Worm (Caenorhabditis elegans) whole organism, L3 larva: Measurements from ENCODE around the gene arrd-18.

ENCODE experiments used
- ZK546.5 ChIP-seq: sonication (generic microtip); optimal IDR thresholded peaks from 2 replicates; lab custom pipeline; 2017; ENCODE audit warnings: missing biosample characterization, missing genetic modification characterization
- egl-27 ChIP-seq: sonication (generic microtip); optimal IDR thresholded peaks from 4 replicates; lab custom pipeline; 2017; ENCODE audit warnings: missing biosample characterization, missing genetic modification reagents, missing genetic modification characterization
- fkh-10 ChIP-seq: sonication (generic microtip); optimal IDR thresholded peaks from 2 replicates; lab custom pipeline; 2017; ENCODE audit warnings: missing biosample characterization, missing genetic modification reagents, missing genetic modification characterization
- lin-39 ChIP-seq: fragments of 150-350 bp; optimal IDR thresholded peaks from 2 replicates; lab custom pipeline; 2018; ENCODE audit warnings: missing biosample characterization, missing genetic modification reagents, missing genetic modification characterization
- lsy-12 ChIP-seq: sonication (generic microtip); optimal IDR thresholded peaks from 2 replicates; lab custom pipeline; 2016; ENCODE audit warnings: mild to moderate bottlenecking, missing genetic modification characterization, missing compliant biosample characterization
- mdl-1 ChIP-seq: fragments of 150-350 bp; optimal IDR thresholded peaks from 2 replicates; lab custom pipeline; 2014; ENCODE audit warnings: missing biosample characterization, missing genetic modification characterization
- nhr-237 ChIP-seq: fragments of 150-350 bp; optimal IDR thresholded peaks from 2 replicates; lab custom pipeline; 2014; ENCODE audit warnings: missing biosample characterization, missing genetic modification characterization
- unc-39 ChIP-seq: sonication (generic microtip); optimal IDR thresholded peaks from 4 replicates; lab custom pipeline; 2017; ENCODE audit warnings: missing biosample characterization, missing genetic modification characterization
- unc-62 ChIP-seq: fragments of 150-350 bp; sonication (generic microtip); optimal IDR thresholded peaks from 4 replicates; lab custom pipeline; 2014; ENCODE audit warnings: missing biosample characterization, missing genetic modification reagents, missing genetic modification characterization

DNA sequence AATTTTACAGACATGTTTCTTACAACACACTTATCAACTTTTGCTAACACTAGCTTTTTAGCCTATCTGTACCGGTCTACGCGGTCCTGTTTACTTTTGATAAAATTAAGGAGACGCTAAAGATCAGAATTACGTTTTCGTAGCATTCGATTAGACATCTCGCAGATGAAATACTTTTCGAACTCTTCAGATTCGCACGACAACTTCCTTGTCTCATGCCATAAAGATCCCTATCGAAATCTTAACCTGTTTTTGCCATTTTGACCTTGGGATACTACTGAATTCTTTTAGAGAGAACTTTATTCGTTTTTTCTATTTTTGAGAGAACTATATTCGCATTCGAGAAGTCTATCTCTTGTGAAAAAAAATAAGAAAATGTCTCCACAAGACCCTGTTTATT, 21.4 kb upstream of the arrd-18 start, which contains the start of gene C17B7.5:
- TF ChIP-seq nhr-237 (no peak), lin-39 (tag; lab: Kevin White, UChicago) (no peak), egl-27 (tag; lab: Kevin White, UChicago) (no peak), unc-62 (GFP tag; lab: Kevin White, UChicago) (no peak), lsy-12 (tag; lab: Kevin White, UChicago) (no peak), mdl-1 (no peak), ZK546.5 (tag; lab: Kevin White, UChicago) (no peak), fkh-10 (GFP tag; lab: Kevin White, UChicago) (no peak), unc-39 (tag; lab: Kevin White, UChicago) (no peak)
